Fruit fly (Drosophila melanogaster): ENCODE data around the gene Rab9D.

Rab9D gene

DNA sequence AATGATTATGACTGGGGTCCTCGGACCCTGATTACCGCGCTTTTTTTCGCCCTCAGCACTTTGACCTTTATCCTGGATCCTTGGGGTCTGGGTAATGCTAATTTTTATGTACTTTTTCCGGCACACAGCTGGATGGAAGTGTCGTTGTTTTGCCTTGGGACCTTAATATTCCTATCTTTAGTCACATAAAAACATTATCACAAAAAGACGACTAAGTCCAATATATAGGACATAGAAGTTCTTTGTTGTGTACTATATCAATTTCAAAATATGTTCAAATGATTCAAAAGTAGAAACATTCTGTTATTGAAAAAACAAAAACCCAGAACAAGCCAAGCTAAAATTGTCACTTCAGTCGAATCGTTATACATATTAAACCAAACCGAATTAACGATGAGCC lies at the start of gene Rab9D:
Gene Rab9D (plus strand): TSS at position 301 of the 400 bp plus-strand sequence.
- TF ChIP-seq Dll (optimal IDR thresholded peaks at IDR 0.05) (no peak), psq (optimal IDR thresholded peaks at IDR 0.05) (no peak), usp (GFP tag; optimal IDR thresholded peaks at IDR 0.05) (no peak), CG8478 (optimal IDR thresholded peaks at IDR 0.05) (no peak), EcR (GFP tag; optimal IDR thresholded peaks at IDR 0.05) (no peak), pan (optimal IDR thresholded peaks at IDR 0.05) (no peak)

DNA sequence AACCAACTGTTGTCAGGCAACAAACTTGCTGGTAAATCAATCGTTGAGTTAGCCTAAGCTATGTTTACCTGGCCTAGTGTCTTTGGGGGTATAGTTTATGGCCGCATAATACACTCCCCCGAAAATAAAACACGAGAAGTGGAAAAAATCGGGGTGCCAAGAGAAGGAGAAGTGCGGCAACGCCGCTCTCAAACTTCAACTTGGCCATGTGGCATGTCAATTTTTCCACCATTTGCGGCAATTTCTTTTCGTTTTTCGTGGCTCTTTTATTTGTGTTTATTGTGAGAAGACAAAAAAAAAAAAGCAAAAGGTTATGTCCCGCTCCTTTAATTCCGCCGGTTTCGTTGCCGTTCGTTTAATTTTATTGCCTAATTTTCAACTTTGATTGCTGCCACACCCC lies 48.4 kb upstream of the Rab9D start:
- TF ChIP-seq usp (GFP tag; optimal IDR thresholded peaks at IDR 0.05) (no peak), Dll (optimal IDR thresholded peaks at IDR 0.05) (no peak), psq (optimal IDR thresholded peaks at IDR 0.05) (no peak), CG8478 (optimal IDR thresholded peaks at IDR 0.05) (no peak), EcR (GFP tag; optimal IDR thresholded peaks at IDR 0.05) (no peak), pan (optimal IDR thresholded peaks at IDR 0.05) (no peak)

- no peak for TF ChIP-seq psq (optimal IDR thresholded peaks at IDR 0.05)
- no peak for TF ChIP-seq Dll (optimal IDR thresholded peaks at IDR 0.05)
- no peak for TF ChIP-seq pan (optimal IDR thresholded peaks at IDR 0.05)
- no peak for TF ChIP-seq EcR (GFP tag; optimal IDR thresholded peaks at IDR 0.05)
- TF ChIP-seq usp (GFP tag; optimal IDR thresholded peaks at IDR 0.05) = no peak
- TF ChIP-seq CG8478 (optimal IDR thresholded peaks at IDR 0.05) = no peak
These were observed 45.6 kb upstream of the Rab9D start for dm6 chrX:10543303-10543702.

DNA sequence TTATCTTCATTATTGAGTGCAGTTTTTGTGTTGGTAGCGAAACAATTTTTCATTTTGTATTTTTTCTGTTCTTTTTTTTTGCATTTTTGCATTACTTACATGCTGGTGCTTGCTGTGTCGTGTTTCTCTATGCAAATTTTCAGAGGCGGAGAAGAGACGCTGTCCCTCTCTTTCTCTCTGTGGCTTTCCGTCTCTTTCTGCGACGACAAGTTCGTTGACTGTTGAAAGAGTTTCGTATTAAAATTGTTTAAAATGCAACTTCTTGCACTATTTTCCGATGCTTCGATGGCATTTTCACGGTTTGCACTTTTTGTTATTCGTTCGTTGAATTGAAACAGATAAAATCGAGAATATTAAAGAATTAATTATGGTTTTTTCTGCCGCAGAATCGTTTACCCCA lies 44.6 kb upstream of the Rab9D start:
- no peak for TF ChIP-seq psq (optimal IDR thresholded peaks at IDR 0.05)
- no peak for TF ChIP-seq usp (GFP tag; optimal IDR thresholded peaks at IDR 0.05)
- no peak for TF ChIP-seq CG8478 (optimal IDR thresholded peaks at IDR 0.05)
- TF ChIP-seq Dll (optimal IDR thresholded peaks at IDR 0.05) = no peak

DNA sequence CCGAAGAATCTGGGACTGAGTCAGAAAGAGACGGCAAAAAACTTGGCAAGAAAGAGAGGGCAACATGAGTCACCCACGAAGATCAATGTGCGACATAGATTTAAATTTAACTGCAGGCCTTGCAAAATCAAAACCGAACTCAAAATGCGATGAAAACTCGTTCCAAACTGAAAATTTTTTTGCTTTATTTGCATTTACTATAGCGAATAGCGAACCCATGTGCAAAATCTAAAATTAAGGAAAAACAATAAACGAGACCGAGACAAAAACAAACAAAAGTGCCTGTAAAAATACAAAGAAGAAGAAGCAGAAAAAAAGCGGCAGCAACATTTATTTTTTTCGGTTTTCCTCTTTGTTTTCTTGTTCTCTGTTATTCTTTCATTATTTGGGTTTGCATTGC lies 42.9 kb upstream of the Rab9D start:
- no peak for TF ChIP-seq EcR (GFP tag; optimal IDR thresholded peaks at IDR 0.05)
- TF ChIP-seq psq (optimal IDR thresholded peaks at IDR 0.05) = no peak
- TF ChIP-seq pan (optimal IDR thresholded peaks at IDR 0.05) = no peak

dm6 chrX:10546631-10547030 lies 42.3 kb upstream of the Rab9D start:
- no peak for TF ChIP-seq pan (optimal IDR thresholded peaks at IDR 0.05)
- TF ChIP-seq usp (GFP tag; optimal IDR thresholded peaks at IDR 0.05) = no peak
- TF ChIP-seq CG8478 (optimal IDR thresholded peaks at IDR 0.05) = no peak
- no peak for TF ChIP-seq psq (optimal IDR thresholded peaks at IDR 0.05)
- TF ChIP-seq EcR (GFP tag; optimal IDR thresholded peaks at IDR 0.05) = no peak
- peak; percentile 96 for TF ChIP-seq Dll (optimal IDR thresholded peaks at IDR 0.05)

DNA sequence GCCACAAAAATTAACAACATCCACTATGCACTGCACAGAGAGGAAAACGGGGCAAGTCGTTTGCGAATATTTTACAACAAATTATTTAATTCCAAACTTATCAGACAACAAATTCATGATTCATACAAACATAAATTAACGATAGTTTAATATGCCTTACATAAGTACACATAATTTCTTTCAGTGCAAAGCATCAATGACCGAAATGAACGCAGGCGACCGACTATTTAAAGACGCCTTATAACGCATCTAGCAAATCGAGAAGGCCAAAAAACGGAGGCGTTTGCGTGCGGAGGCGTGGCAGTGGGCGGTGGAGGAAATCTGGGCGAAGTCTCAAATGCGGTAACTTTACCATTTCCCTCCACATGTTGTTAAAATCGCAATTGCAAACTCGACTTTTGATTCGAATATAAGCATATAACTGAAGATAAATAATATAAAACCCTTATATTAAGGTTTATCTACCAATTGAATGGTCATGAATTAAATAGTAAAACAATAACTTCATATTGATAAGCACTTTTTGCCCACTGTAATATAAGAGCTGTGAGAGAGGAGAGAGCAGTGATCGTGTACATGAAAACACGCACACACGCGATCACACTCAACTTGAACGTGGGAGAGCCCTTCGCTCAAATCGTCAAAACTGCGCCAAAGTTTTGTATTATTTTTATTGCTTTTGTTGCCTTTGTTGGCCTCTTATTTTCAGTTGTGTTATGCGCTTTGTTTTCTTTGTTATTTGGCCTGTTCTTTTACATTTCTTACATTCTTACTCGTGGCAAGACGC lies 41.6 kb upstream of the Rab9D start:
- no peak for TF ChIP-seq pan (optimal IDR thresholded peaks at IDR 0.05)
- no peak for TF ChIP-seq Dll (optimal IDR thresholded peaks at IDR 0.05)
- TF ChIP-seq EcR (GFP tag; optimal IDR thresholded peaks at IDR 0.05) = no peak
- no peak for TF ChIP-seq CG8478 (optimal IDR thresholded peaks at IDR 0.05)
- no peak for TF ChIP-seq psq (optimal IDR thresholded peaks at IDR 0.05)
- no peak for TF ChIP-seq usp (GFP tag; optimal IDR thresholded peaks at IDR 0.05)

DNA sequence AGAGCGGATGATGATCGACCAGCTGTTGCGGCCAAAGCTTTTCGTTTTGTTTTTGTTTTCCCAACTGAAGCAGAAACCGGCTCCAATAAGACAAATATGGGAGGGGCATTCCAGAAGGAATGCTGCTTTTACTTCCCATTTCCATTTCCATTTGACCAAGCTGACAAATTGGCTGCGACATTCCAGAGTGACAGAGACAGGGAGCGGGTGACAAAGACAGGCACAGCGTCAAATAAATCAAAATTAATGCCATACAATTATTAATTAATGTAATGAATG lies 41.1 kb upstream of the Rab9D start:
- TF ChIP-seq psq (optimal IDR thresholded peaks at IDR 0.05) (no peak), Dll (optimal IDR thresholded peaks at IDR 0.05) (no peak), usp (GFP tag; optimal IDR thresholded peaks at IDR 0.05) (no peak)

dm6 chrX:10549050-10549449 lies 39.8 kb upstream of the Rab9D start:
- TF ChIP-seq CG8478 (optimal IDR thresholded peaks at IDR 0.05) (no peak), psq (optimal IDR thresholded peaks at IDR 0.05) (no peak), usp (GFP tag; optimal IDR thresholded peaks at IDR 0.05) (no peak), pan (optimal IDR thresholded peaks at IDR 0.05) (no peak), Dll (optimal IDR thresholded peaks at IDR 0.05) (no peak), EcR (GFP tag; optimal IDR thresholded peaks at IDR 0.05) (no peak)

- TF ChIP-seq psq (optimal IDR thresholded peaks at IDR 0.05) = no peak
- TF ChIP-seq Dll (optimal IDR thresholded peaks at IDR 0.05) = no peak
- no peak for TF ChIP-seq CG8478 (optimal IDR thresholded peaks at IDR 0.05)
- TF ChIP-seq pan (optimal IDR thresholded peaks at IDR 0.05) = no peak
- no peak for TF ChIP-seq EcR (GFP tag; optimal IDR thresholded peaks at IDR 0.05)
- no peak for TF ChIP-seq usp (GFP tag; optimal IDR thresholded peaks at IDR 0.05)
These were observed 31.5 kb upstream of the Rab9D start for dm6 chrX:10557432-10557831.

DNA sequence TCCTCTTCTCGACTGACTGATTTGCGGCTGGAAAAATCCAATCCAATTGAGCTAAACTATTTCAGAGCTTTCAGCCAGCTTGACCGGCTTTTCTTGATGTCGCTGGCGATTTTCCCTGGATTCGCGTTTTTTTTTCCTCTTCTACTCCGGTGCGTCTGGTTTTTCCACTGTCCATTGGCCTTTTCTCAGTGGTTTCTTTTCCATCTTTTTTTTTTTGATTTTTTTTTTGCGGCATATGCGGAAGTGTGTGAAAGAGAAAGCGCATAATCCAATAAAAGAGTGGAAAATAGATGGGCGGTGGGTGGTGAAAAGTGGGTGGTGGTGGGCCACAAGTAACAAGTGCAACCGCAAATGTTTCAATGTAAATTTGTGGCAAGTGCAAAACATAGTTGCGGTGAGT lies 30.8 kb upstream of the Rab9D start:
- TF ChIP-seq CG8478 (optimal IDR thresholded peaks at IDR 0.05) (no peak), usp (GFP tag; optimal IDR thresholded peaks at IDR 0.05) (no peak), psq (optimal IDR thresholded peaks at IDR 0.05) (no peak), EcR (GFP tag; optimal IDR thresholded peaks at IDR 0.05) (no peak), Dll (optimal IDR thresholded peaks at IDR 0.05) (no peak), pan (optimal IDR thresholded peaks at IDR 0.05) (no peak)

- no peak for TF ChIP-seq CG8478 (optimal IDR thresholded peaks at IDR 0.05)
- TF ChIP-seq pan (optimal IDR thresholded peaks at IDR 0.05) = no peak
- TF ChIP-seq psq (optimal IDR thresholded peaks at IDR 0.05) = no peak
- no peak for TF ChIP-seq EcR (GFP tag; optimal IDR thresholded peaks at IDR 0.05)
- no peak for TF ChIP-seq Dll (optimal IDR thresholded peaks at IDR 0.05)
- no peak for TF ChIP-seq usp (GFP tag; optimal IDR thresholded peaks at IDR 0.05)
These were observed 27.5 kb upstream of the Rab9D start for dm6 chrX:10561433-10561832.

- no peak for TF ChIP-seq EcR (GFP tag; optimal IDR thresholded peaks at IDR 0.05)
- TF ChIP-seq usp (GFP tag; optimal IDR thresholded peaks at IDR 0.05) = no peak
- no peak for TF ChIP-seq CG8478 (optimal IDR thresholded peaks at IDR 0.05)
- TF ChIP-seq pan (optimal IDR thresholded peaks at IDR 0.05) = no peak
- no peak for TF ChIP-seq Dll (optimal IDR thresholded peaks at IDR 0.05)
- no peak for TF ChIP-seq psq (optimal IDR thresholded peaks at IDR 0.05)
These were observed 24.7 kb upstream of the Rab9D start for dm6 chrX:10564145-10564544.

Data from whole organism.